Worm (Caenorhabditis elegans): ENCODE data around the gene T11G6.5.
A peak's percentile ranks its signal among the peaks of the same experiment; 100 is the strongest.

T11G6.5 gene

DNA sequence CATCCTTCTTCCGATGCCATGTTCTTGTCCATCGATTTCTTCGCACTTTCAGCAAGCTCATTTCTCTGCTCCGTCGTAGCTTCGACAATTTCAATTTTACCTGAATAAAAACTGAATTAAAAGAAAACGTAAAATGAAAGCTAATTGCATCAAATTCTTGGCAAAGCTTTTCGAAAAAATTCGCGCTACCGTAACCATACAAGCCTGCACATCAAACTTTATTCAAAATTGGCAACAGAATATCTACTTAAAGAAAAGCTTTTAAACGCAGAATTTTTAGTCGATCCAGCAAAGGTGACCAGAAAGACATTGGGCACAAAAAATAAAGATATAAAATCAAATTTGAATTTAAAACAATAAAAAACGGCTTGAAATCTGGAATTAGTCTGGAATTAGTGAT lies 323 bp downstream of the T11G6.5 start:
- TF ChIP-seq snpc-4 (tag; optimal IDR thresholded peaks at IDR 0.05) (no peak), egl-5 (tag; optimal IDR thresholded peaks at IDR 0.05) (no peak)

DNA sequence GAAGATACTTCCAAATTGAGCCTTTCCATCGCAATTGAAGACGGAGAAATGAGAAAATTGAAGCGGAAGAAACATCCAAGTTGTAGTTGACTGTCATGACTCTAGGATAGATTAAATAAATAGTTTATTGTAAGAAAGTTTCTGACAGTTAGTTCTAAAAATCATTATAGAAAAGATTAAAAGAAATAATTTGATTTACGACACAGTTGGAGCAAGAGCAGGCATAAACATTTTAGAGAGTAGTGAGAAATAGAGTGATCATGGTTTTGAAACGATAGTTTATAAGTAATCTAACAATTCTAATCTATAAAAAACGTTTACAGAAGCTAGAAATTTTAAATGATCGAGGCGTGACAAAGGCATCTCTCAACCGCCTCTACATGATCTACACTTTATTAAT lies 10.4 kb downstream of the T11G6.5 start, which contains the start of gene best-15:
Gene best-15, minus strand, starts transcription at position 101 of the 400 bp plus-strand sequence.
- TF ChIP-seq nfya-1 (tag; optimal IDR thresholded peaks at IDR 0.05; ENCODE audit: insufficient read depth) (no peak), nhr-11 (tag; optimal IDR thresholded peaks at IDR 0.05) (no peak), sea-2 (GFP tag; optimal IDR thresholded peaks at IDR 0.05) (no peak), ceh-9 (tag; optimal IDR thresholded peaks at IDR 0.05) (no peak), lin-15B (tag; optimal IDR thresholded peaks at IDR 0.05) (no peak), nhr-67 (tag; optimal IDR thresholded peaks at IDR 0.05) (no peak), elt-2 (tag; optimal IDR thresholded peaks at IDR 0.05) (no peak), pqm-1 (tag; optimal IDR thresholded peaks at IDR 0.05) (no peak), ceh-82 (tag; optimal IDR thresholded peaks at IDR 0.05) (no peak), fos-1 (tag; optimal IDR thresholded peaks at IDR 0.05) (no peak)

DNA sequence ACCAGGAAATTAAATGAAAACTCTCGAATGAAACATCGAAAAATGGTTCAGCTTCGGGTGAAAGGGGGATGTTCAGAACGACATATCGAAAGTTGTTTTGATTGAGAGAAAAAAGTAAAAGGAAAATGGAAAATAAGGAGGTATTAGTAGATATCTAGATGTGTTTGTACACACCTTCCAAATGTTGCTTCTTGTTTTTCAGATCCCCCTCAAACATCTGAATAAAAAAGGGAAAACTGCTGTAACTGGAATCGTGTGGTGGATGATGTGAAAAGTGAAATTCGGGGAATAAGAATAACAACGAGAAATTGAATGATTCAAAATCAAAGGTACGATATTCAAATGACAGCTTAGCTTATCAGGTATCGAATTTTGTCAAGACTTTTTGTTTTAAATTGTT lies 14.5 kb downstream of the T11G6.5 start, which contains the start of gene npax-3:
Gene npax-3, minus strand, starts transcription at position 101 of the 400 bp plus-strand sequence.
- TF ChIP-seq egl-27 (tag; optimal IDR thresholded peaks at IDR 0.05) (no peak), ztf-11 (tag; optimal IDR thresholded peaks at IDR 0.05) (no peak), unc-39 (tag; optimal IDR thresholded peaks at IDR 0.05) (no peak), elt-2 (tag; optimal IDR thresholded peaks at IDR 0.05) (no peak), fkh-2 (tag; optimal IDR thresholded peaks at IDR 0.05) (no peak), skn-1 (tag; optimal IDR thresholded peaks at IDR 0.05) (no peak), lin-15B (tag; optimal IDR thresholded peaks at IDR 0.05) (no peak), lin-39 (tag; optimal IDR thresholded peaks at IDR 0.05) (no peak), nhr-12 (tag; optimal IDR thresholded peaks at IDR 0.05) (no peak), snpc-4 (tag; optimal IDR thresholded peaks at IDR 0.05) (no peak), ceh-28 (tag; optimal IDR thresholded peaks at IDR 0.05) (no peak), nhr-237 (tag; optimal IDR thresholded peaks at IDR 0.05) (no peak), jun-1 (tag; optimal IDR thresholded peaks at IDR 0.05) (no peak), ama-1 (optimal IDR thresholded peaks at IDR 0.05) (no peak), pha-4 (tag; optimal IDR thresholded peaks at IDR 0.05) (no peak), daf-12 (tag; optimal IDR thresholded peaks at IDR 0.05) (no peak), fos-1 (tag; optimal IDR thresholded peaks at IDR 0.05) (no peak), zag-1 (tag; optimal IDR thresholded peaks at IDR 0.05) (no peak), nhr-76 (tag; optimal IDR thresholded peaks at IDR 0.05) (no peak)

DNA sequence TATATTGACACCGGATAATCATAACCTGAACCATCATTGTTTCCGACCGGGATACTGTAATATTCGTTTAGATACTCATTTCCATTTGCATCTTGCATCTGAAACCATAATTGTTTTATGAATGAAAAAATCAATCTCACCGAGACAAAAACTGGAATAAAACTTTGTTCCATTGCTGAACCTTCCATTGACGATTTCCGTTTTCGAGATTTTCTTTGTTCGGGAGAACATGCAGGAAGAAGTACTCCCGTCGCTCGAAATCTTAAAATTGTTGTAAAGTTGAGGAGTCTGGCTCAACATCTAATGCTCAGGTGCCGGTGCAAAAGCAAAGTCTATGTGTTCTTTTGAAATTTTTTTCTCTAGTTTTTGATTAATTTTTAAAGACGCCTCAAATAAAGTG lies 16.5 kb downstream of the T11G6.5 start:
- TF ChIP-seq nhr-43 (tag; optimal IDR thresholded peaks at IDR 0.05; ENCODE audit: poor library complexity, severe bottlenecking) (peak; percentile 18), snpc-4 (tag; optimal IDR thresholded peaks at IDR 0.05) (no peak)

DNA sequence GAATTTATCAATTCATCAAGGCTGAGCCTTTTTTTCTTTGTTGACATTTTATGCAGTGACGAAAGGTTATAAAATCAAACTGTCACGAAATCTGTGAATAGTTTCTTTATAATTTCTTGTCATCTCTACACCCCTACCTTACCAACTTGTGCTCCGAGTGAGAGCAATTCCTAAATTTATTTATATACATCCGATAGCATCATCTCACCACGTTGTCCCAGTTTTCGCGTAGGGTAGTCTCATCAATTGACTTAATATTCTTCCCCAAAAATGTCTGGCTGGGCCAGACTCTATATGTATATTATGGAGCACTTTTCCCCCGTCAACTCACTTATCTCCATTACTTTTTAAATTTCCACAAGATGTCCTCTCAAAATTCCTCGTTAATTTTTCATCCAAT lies 17.2 kb downstream of the T11G6.5 start:
- TF ChIP-seq ama-1 (optimal IDR thresholded peaks at IDR 0.05) (peak; percentile 32), daf-12 (tag; optimal IDR thresholded peaks at IDR 0.05) (no peak)

DNA sequence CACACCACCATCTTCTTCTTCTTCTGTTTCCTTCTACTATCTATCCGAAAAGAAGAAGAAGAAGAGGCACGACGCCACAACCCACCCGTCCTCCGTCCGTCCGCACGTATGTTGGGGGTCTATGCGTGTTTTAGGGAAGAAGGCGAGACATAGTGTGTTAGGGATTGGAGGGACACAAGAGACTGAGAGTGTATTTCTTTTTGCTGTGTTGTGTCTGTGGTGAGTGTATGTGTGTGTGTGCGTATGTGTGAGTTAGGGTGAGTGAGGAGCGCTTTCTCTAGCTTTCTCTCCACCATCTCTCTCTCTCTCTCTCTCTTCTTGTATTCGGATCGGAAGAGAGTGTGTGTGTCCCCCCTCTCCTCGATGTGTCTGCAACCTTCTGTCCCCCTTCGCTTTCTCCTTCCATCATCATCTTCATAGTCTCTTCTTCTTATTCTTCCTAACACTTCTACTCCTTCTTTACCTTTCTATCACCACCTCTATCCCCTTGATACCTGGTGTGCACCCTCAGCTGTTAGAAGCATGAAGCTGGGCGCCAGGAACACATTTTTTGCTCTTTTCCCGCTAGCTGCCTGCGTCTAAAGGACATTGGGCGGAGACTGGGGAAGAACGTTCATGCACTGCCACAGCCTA lies 20.8 kb downstream of the T11G6.5 start:
- peak; percentile 49 for TF ChIP-seq fkh-10 (GFP tag; optimal IDR thresholded peaks at IDR 0.05)
- TF ChIP-seq nfya-1 (tag; optimal IDR thresholded peaks at IDR 0.05; ENCODE audit: insufficient read depth), result peak; percentile 68
- TF ChIP-seq nhr-237 (tag; optimal IDR thresholded peaks at IDR 0.05), result no peak
- TF ChIP-seq nhr-11 (tag; optimal IDR thresholded peaks at IDR 0.05), result peak; percentile 88
- peak; percentile 82 for TF ChIP-seq nhr-23 (tag; optimal IDR thresholded peaks at IDR 0.05)
- no peak for TF ChIP-seq ztf-11 (tag; optimal IDR thresholded peaks at IDR 0.05)
- no peak for TF ChIP-seq nhr-76 (tag; optimal IDR thresholded peaks at IDR 0.05)
- TF ChIP-seq elt-2 (tag; optimal IDR thresholded peaks at IDR 0.05), result peak; percentile 77
- no peak for TF ChIP-seq ceh-16 (tag; optimal IDR thresholded peaks at IDR 0.05)
- TF ChIP-seq lsy-12 (tag; optimal IDR thresholded peaks at IDR 0.05), result peak; percentile 3
- TF ChIP-seq lin-15B (tag; optimal IDR thresholded peaks at IDR 0.05), result peak; percentile 59
- peak; percentile 71 for TF ChIP-seq elt-1 (tag; optimal IDR thresholded peaks at IDR 0.05)
- TF ChIP-seq skn-1 (tag; optimal IDR thresholded peaks at IDR 0.05), result peak; percentile 91
- TF ChIP-seq ama-1 (optimal IDR thresholded peaks at IDR 0.05), result peak; percentile 36
- peak; percentile 74 for TF ChIP-seq egl-27 (tag; optimal IDR thresholded peaks at IDR 0.05)
- no peak for TF ChIP-seq aly-2 (tag; optimal IDR thresholded peaks at IDR 0.05)
- no peak for TF ChIP-seq ztf-4 (tag; optimal IDR thresholded peaks at IDR 0.05)
- TF ChIP-seq mml-1 (tag; optimal IDR thresholded peaks at IDR 0.05), result no peak
- TF ChIP-seq pqm-1 (tag; optimal IDR thresholded peaks at IDR 0.05), result peak; percentile 74
- TF ChIP-seq lin-39 (tag; optimal IDR thresholded peaks at IDR 0.05), result peak; percentile 80
- TF ChIP-seq fkh-2 (tag; optimal IDR thresholded peaks at IDR 0.05), result no peak
- no peak for TF ChIP-seq ceh-82 (tag; optimal IDR thresholded peaks at IDR 0.05)
- TF ChIP-seq pha-4 (tag; optimal IDR thresholded peaks at IDR 0.05), result peak; percentile 88
- TF ChIP-seq unc-39 (tag; optimal IDR thresholded peaks at IDR 0.05), result no peak
- TF ChIP-seq daf-12 (tag; optimal IDR thresholded peaks at IDR 0.05), result no peak
- peak; percentile 15 for TF ChIP-seq R02D3.7 (tag; optimal IDR thresholded peaks at IDR 0.05)
- no peak for TF ChIP-seq nhr-77 (tag; optimal IDR thresholded peaks at IDR 0.05)
- peak; percentile 94 for TF ChIP-seq jun-1 (tag; optimal IDR thresholded peaks at IDR 0.05)
- TF ChIP-seq elt-3 (tag; optimal IDR thresholded peaks at IDR 0.05), result no peak
- peak; percentile 84 for TF ChIP-seq fos-1 (tag; optimal IDR thresholded peaks at IDR 0.05)
- peak; percentile 40 for TF ChIP-seq egl-5 (tag; optimal IDR thresholded peaks at IDR 0.05)
- peak; percentile 72 for TF ChIP-seq ceh-28 (tag; optimal IDR thresholded peaks at IDR 0.05)
